Worm (Caenorhabditis elegans) whole organism, L4 larva: ENCODE measurements around the gene F46F5.15.

ENCODE experiments used
- F10B5.3 ChIP-seq: sonication (generic microtip); optimal IDR thresholded peaks from 2 replicates; lab custom pipeline; 2016; ENCODE audit warnings: mild to moderate bottlenecking, missing genetic modification characterization, missing compliant biosample characterization
- F26F4.8 ChIP-seq: fragments of 200-800 bp; sonication (Bioruptor generic); conservative IDR thresholded peaks from 2 replicates; pipeline ENCODE4 v1.3.6; 2022; ENCODE audit warnings: missing genetic modification characterization, missing compliant biosample characterization
- F44E2.7 ChIP-seq: fragments of 200-800 bp; sonication (Bioruptor generic); IDR thresholded peaks from 2 replicates; pipeline ENCODE4 v2.1.2; 2022; ENCODE audit warnings: missing genetic modification characterization, missing compliant biosample characterization
- F49E8.2 ChIP-seq: sonication (generic microtip); optimal IDR thresholded peaks from 2 replicates; lab custom pipeline; 2016; ENCODE audit warnings: missing compliant biosample characterization, mild to moderate bottlenecking, missing genetic modification characterization, borderline replicate concordance
- R02D3.7 ChIP-seq: fragments of 150-350 bp; sonication (generic microtip); optimal IDR thresholded peaks from 3 replicates; lab custom pipeline; 2014; ENCODE audit warnings: missing biosample characterization, missing genetic modification characterization
- Y105C5A.15 ChIP-seq: fragments of 200-800 bp; sonication (Bioruptor generic); IDR thresholded peaks from 2 replicates; pipeline ENCODE4 v1.3.6; 2022; ENCODE audit warnings: missing genetic modification characterization, missing compliant biosample characterization
- Y5F2A.4 ChIP-seq: fragments of 200-800 bp; sonication (Bioruptor generic); optimal IDR thresholded peaks from 2 replicates; lab custom pipeline; 2018; ENCODE audit warnings: mild to moderate bottlenecking, missing genetic modification characterization, missing compliant biosample characterization
- Y75B8A.6 ChIP-seq: fragments of 200-800 bp; sonication (Bioruptor generic); IDR thresholded peaks from 2 replicates; pipeline ENCODE4 v1.3.6; 2022; ENCODE audit warnings: missing genetic modification reagents, missing genetic modification characterization, missing compliant biosample characterization
- attf-4 ChIP-seq: sonication (generic microtip); optimal IDR thresholded peaks from 3 replicates; lab custom pipeline; 2017; ENCODE audit warnings: missing biosample characterization, missing genetic modification characterization
- daf-16 ChIP-seq, 3 experiments: sonication (generic microtip); optimal IDR thresholded peaks; 2 replicates each; lab custom pipeline; 2016 to 2017; ENCODE audit warnings: missing genetic modification characterization in 3 of 3, missing genetic modification reagents in 3 of 3, mild to moderate bottlenecking in 2 of 3, missing compliant biosample characterization in 2 of 3, missing biosample characterization in 1 of 3, moderate library complexity in 1 of 3
- daf-19 ChIP-seq: fragments of 200-800 bp; sonication (Bioruptor generic); conservative IDR thresholded peaks from 2 replicates; pipeline ENCODE4 v1.3.6; 2022; ENCODE audit warnings: missing genetic modification characterization, missing compliant biosample characterization
- daf-8 ChIP-seq: fragments of 200-800 bp; sonication (Bioruptor generic); IDR thresholded peaks from 2 replicates; pipeline ENCODE4 v1.3.6; 2022; ENCODE audit warnings: missing genetic modification characterization, missing compliant biosample characterization
- dmd-6 ChIP-seq: fragments of 200-800 bp; sonication (Bioruptor generic); IDR thresholded peaks from 2 replicates; pipeline ENCODE4 v1.3.6; 2022; ENCODE audit warnings: missing genetic modification reagents, missing genetic modification characterization, missing compliant biosample characterization
- egl-27 ChIP-seq: sonication (generic microtip); optimal IDR thresholded peaks from 3 replicates; lab custom pipeline; 2017; ENCODE audit warnings: missing biosample characterization, missing genetic modification reagents, missing genetic modification characterization
- fos-1 ChIP-seq: fragments of 150-350 bp; optimal IDR thresholded peaks from 2 replicates; lab custom pipeline; 2014; ENCODE audit warnings: missing biosample characterization, missing genetic modification characterization
- gei-8 ChIP-seq: fragments of 200-800 bp; sonication (Bioruptor generic); optimal IDR thresholded peaks from 2 replicates; lab custom pipeline; 2018; ENCODE audit warnings: mild to moderate bottlenecking, missing genetic modification characterization, missing compliant biosample characterization
- hlh-11 ChIP-seq: fragments of 200-800 bp; sonication (Bioruptor generic); optimal IDR thresholded peaks from 2 replicates; lab custom pipeline; 2018; ENCODE audit warnings: mild to moderate bottlenecking, missing genetic modification characterization, missing compliant biosample characterization
- hlh-30 ChIP-seq: sonication (generic microtip); optimal IDR thresholded peaks from 2 replicates; lab custom pipeline; 2017; ENCODE audit warnings: antibody characterized with exemption, mild to moderate bottlenecking, missing genetic modification characterization, missing compliant biosample characterization; ENCODE audit not compliant: insufficient read depth
- jun-1 ChIP-seq: fragments of 150-350 bp; optimal IDR thresholded peaks from 2 replicates; lab custom pipeline; 2014; ENCODE audit warnings: missing biosample characterization, missing genetic modification reagents, missing genetic modification characterization
- lin-1 ChIP-seq: fragments of 200-800 bp; sonication (Bioruptor generic); IDR thresholded peaks from 2 replicates; pipeline ENCODE4 v1.3.6; 2022; ENCODE audit warnings: missing genetic modification reagents, missing genetic modification characterization, missing compliant biosample characterization
- lin-29 ChIP-seq: fragments of 200-800 bp; sonication (Bioruptor generic); IDR thresholded peaks from 2 replicates; pipeline ENCODE4 v1.3.6; 2022; ENCODE audit warnings: missing genetic modification reagents, missing genetic modification characterization, missing compliant biosample characterization
- lin-38 ChIP-seq: fragments of 200-800 bp; sonication (Bioruptor generic); IDR thresholded peaks from 2 replicates; pipeline ENCODE4 v1.3.6; 2022; ENCODE audit warnings: missing genetic modification reagents, missing genetic modification characterization, missing compliant biosample characterization
- lin-39 ChIP-seq: fragments of 150-350 bp; optimal IDR thresholded peaks from 2 replicates; lab custom pipeline; 2014; ENCODE audit warnings: missing biosample characterization, missing genetic modification reagents, missing genetic modification characterization
- lsy-2 ChIP-seq, 2 experiments: fragments of 150-350 bp in 1 of 2; sonication (generic microtip) in 1 of 2; optimal IDR thresholded peaks; 2 replicates each; lab custom pipeline; 2014 to 2017; ENCODE audit warnings: missing biosample characterization in 2 of 2, missing genetic modification characterization in 2 of 2
- madf-9 ChIP-seq: fragments of 200-800 bp; sonication (Bioruptor generic); conservative IDR thresholded peaks from 2 replicates; pipeline ENCODE4 v1.3.6; 2022; ENCODE audit warnings: missing genetic modification reagents, missing genetic modification characterization, missing compliant biosample characterization
- mdl-1 ChIP-seq, 2 experiments: fragments of 150-350 bp in 1 of 2; sonication (generic microtip) in 1 of 2; optimal IDR thresholded peaks; 2 replicates each; lab custom pipeline; 2014 to 2017; ENCODE audit warnings: missing biosample characterization in 2 of 2, missing genetic modification characterization in 2 of 2
- mep-1 ChIP-seq: fragments of 150-350 bp; sonication (generic microtip); optimal IDR thresholded peaks from 3 replicates; lab custom pipeline; 2014; ENCODE audit warnings: missing biosample characterization, missing genetic modification characterization
- mes-2 ChIP-seq: sonication (generic microtip); optimal IDR thresholded peaks from 2 replicates; lab custom pipeline; 2016; ENCODE audit warnings: missing genotype, mild to moderate bottlenecking, missing genetic modification characterization, missing compliant biosample characterization; ENCODE audit not compliant: poor library complexity, severe bottlenecking
- mxl-2 ChIP-seq: fragments of 200-800 bp; sonication (Bioruptor generic); conservative IDR thresholded peaks from 2 replicates; pipeline ENCODE4 v1.3.6; 2022; ENCODE audit warnings: missing genetic modification reagents, missing genetic modification characterization, missing compliant biosample characterization
- mxl-3 ChIP-seq: fragments of 200-800 bp; sonication (Bioruptor generic); optimal IDR thresholded peaks from 2 replicates; lab custom pipeline; 2018; ENCODE audit warnings: mild to moderate bottlenecking, missing genetic modification characterization, missing compliant biosample characterization
- nhr-111 ChIP-seq: fragments of 200-800 bp; sonication (Bioruptor generic); optimal IDR thresholded peaks from 2 replicates; lab custom pipeline; 2018; ENCODE audit warnings: mild to moderate bottlenecking, missing genetic modification characterization, missing compliant biosample characterization
- nhr-237 ChIP-seq: sonication (generic microtip); optimal IDR thresholded peaks from 2 replicates; lab custom pipeline; 2017; ENCODE audit warnings: missing biosample characterization, missing genetic modification characterization
- nhr-28 ChIP-seq: fragments of 150-350 bp; optimal IDR thresholded peaks from 2 replicates; lab custom pipeline; 2014; ENCODE audit warnings: missing biosample characterization, missing genetic modification characterization
- nhr-41 ChIP-seq: fragments of 200-800 bp; sonication (Bioruptor generic); IDR thresholded peaks from 2 replicates; pipeline ENCODE4 v1.3.6; 2022; ENCODE audit warnings: missing genetic modification reagents, missing genetic modification characterization, missing compliant biosample characterization
- nhr-6 ChIP-seq: fragments of 150-350 bp; optimal IDR thresholded peaks from 2 replicates; lab custom pipeline; 2014; ENCODE audit warnings: missing biosample characterization, missing genetic modification characterization
- nhr-76 ChIP-seq: fragments of 150-350 bp; optimal IDR thresholded peaks from 2 replicates; lab custom pipeline; 2014; ENCODE audit warnings: missing biosample characterization, missing genetic modification characterization
- pha-4 ChIP-seq, 2 experiments: fragments of 150-350 bp in 1 of 2; fragments of 200-800 bp in 1 of 2; sonication (Bioruptor generic) in 1 of 2; IDR thresholded peaks in 1 of 2; optimal IDR thresholded peaks in 1 of 2; 2 replicates each; pipeline versions ENCODE4 v1.3.6 to Lab custom; 2014 to 2022; ENCODE audit warnings: missing genetic modification characterization in 2 of 2, missing genetic modification reagents in 2 of 2, missing biosample characterization in 1 of 2, missing compliant biosample characterization in 1 of 2
- php-3 ChIP-seq: fragments of 200-800 bp; sonication (Bioruptor generic); IDR thresholded peaks from 2 replicates; pipeline ENCODE4 v1.3.6; 2022; ENCODE audit warnings: missing genetic modification reagents, missing genetic modification characterization, missing compliant biosample characterization
- pqm-1 ChIP-seq: sonication (generic microtip); optimal IDR thresholded peaks from 2 replicates; lab custom pipeline; 2017; ENCODE audit warnings: missing biosample characterization, missing genetic modification characterization
- set-16 ChIP-seq: fragments of 200-800 bp; sonication (Bioruptor generic); IDR thresholded peaks from 2 replicates; pipeline ENCODE4 v1.3.6; 2022; ENCODE audit warnings: missing genetic modification reagents, missing genetic modification characterization, missing compliant biosample characterization
- skn-1 ChIP-seq: fragments of 150-350 bp; optimal IDR thresholded peaks from 2 replicates; lab custom pipeline; 2014; ENCODE audit warnings: missing biosample characterization, missing genetic modification characterization
- spr-1 ChIP-seq: sonication (generic microtip); optimal IDR thresholded peaks from 2 replicates; lab custom pipeline; 2016; ENCODE audit warnings: mild to moderate bottlenecking, missing genetic modification characterization, missing compliant biosample characterization
- unc-39 ChIP-seq: sonication (generic microtip); optimal IDR thresholded peaks from 2 replicates; lab custom pipeline; 2017; ENCODE audit warnings: missing biosample characterization, missing genetic modification characterization
- unc-62 ChIP-seq, 3 experiments: fragments of 150-350 bp in 1 of 3; sonication (generic microtip); optimal IDR thresholded peaks in 2 of 3; peaks in 1 of 3; 1 replicate in 1 of 3; 2 replicates in 2 of 3; lab custom pipeline; 2014 to 2017; ENCODE audit warnings: missing biosample characterization in 3 of 3, missing genetic modification characterization in 3 of 3, missing genetic modification reagents in 3 of 3, missing genotype in 1 of 3
- vab-7 ChIP-seq: fragments of 200-800 bp; sonication (Bioruptor generic); IDR thresholded peaks from 2 replicates; pipeline ENCODE4 v1.3.6; 2022; ENCODE audit warnings: missing genetic modification reagents, missing genetic modification characterization, missing compliant biosample characterization
- zag-1 ChIP-seq: fragments of 150-350 bp; optimal IDR thresholded peaks from 2 replicates; lab custom pipeline; 2014; ENCODE audit warnings: missing biosample characterization, missing genetic modification characterization
- zip-11 ChIP-seq: fragments of 200-800 bp; sonication (Bioruptor generic); IDR thresholded peaks from 2 replicates; pipeline ENCODE4 v1.3.6; 2022; ENCODE audit warnings: missing genetic modification characterization, missing compliant biosample characterization
- ztf-7 ChIP-seq: fragments of 150-350 bp; optimal IDR thresholded peaks from 2 replicates; lab custom pipeline; 2014; ENCODE audit warnings: missing biosample characterization, missing genetic modification characterization

Gene F46F5.15

ce11 chrII:760276-760675 lies 28.0 kb upstream of the F46F5.15 start:
- TF ChIP-seq unc-62 (GFP tag; optimal IDR thresholded peaks at IDR 0.05 in 1 of 2; lab: Kevin White, UChicago) (no peak), unc-62 (tag; optimal IDR thresholded peaks at IDR 0.05; lab: Kevin White, UChicago) (no peak), pqm-1 (tag; lab: Kevin White, UChicago) (peak; percentile 52), php-3 (peak; percentile 76), attf-4 (tag; lab: Kevin White, UChicago) (no peak), nhr-28 (tag; lab: Kevin White, UChicago) (no peak), hlh-11 (tag; lab: Kevin White, UChicago) (no peak)

ce11 chrII:762942-763341 lies 25.3 kb upstream of the F46F5.15 start:
- TF ChIP-seq Y75B8A.6 (no peak), mxl-3 (GFP tag; lab: Kevin White, UChicago) (no peak), hlh-11 (tag; lab: Kevin White, UChicago) (peak; percentile 37), gei-8 (no peak), lin-29 (GFP tag; lab: Robert Waterston, UW) (no peak), lin-38 (GFP tag; lab: Robert Waterston, UW) (no peak), mep-1 (tag; lab: Kevin White, UChicago) (peak; percentile 9), nhr-6 (tag; lab: Kevin White, UChicago) (no peak), Y105C5A.15 (no peak), egl-27 (no peak), nhr-237 (tag; lab: Kevin White, UChicago) (no peak), nhr-28 (tag; lab: Kevin White, UChicago) (no peak), daf-19 (GFP tag; lab: Robert Waterston, UW) (no peak), F10B5.3 (tag; lab: Kevin White, UChicago) (no peak), nhr-41 (GFP tag; lab: Robert Waterston, UW) (no peak), zag-1 (tag; lab: Kevin White, UChicago) (no peak), unc-62 (GFP tag; optimal IDR thresholded peaks at IDR 0.05 in 1 of 2; lab: Kevin White, UChicago) (no peak), unc-62 (tag; optimal IDR thresholded peaks at IDR 0.05; lab: Kevin White, UChicago) (no peak), madf-9 (GFP tag; lab: Robert Waterston, UW) (no peak), F49E8.2 (no peak), dmd-6 (peak; percentile 29; the same call in 1 of the 2 replicates), lin-1 (GFP tag; lab: Robert Waterston, UW) (no peak), ztf-7 (tag; lab: Kevin White, UChicago) (no peak), hlh-30 (tag; lab: Kevin White, UChicago) (peak; percentile 50), php-3 (peak; percentile 72), set-16 (no peak), zip-11 (no peak), mdl-1 (tag; optimal IDR thresholded peaks at IDR 0.05; lab: Kevin White, UChicago) (peak in 1 of 2 experiments; percentile 21), spr-1 (tag; lab: Kevin White, UChicago) (no peak), fos-1 (no peak), nhr-111 (GFP tag; lab: Kevin White, UChicago) (no peak), skn-1 (tag; lab: Kevin White, UChicago) (no peak), mxl-2 (GFP tag; lab: Robert Waterston, UW) (no peak), lsy-2 (tag; optimal IDR thresholded peaks at IDR 0.05; lab: Kevin White, UChicago) (peak in 1 of 2 experiments; percentile 40), Y5F2A.4 (no peak), lin-39 (no peak), daf-8 (GFP tag; lab: Robert Waterston, UW) (no peak), nhr-76 (tag; lab: Kevin White, UChicago) (no peak), R02D3.7 (tag; lab: Kevin White, UChicago) (no peak), vab-7 (GFP tag; lab: Robert Waterston, UW) (no peak), unc-39 (no peak), F26F4.8 (GFP tag; lab: Robert Waterston, UW) (no peak), mes-2 (tag; lab: Kevin White, UChicago) (no peak), jun-1 (tag; lab: Kevin White, UChicago) (no peak), daf-16 (GFP tag; optimal IDR thresholded peaks at IDR 0.05; lab: Kevin White, UChicago) (no peak), daf-16 (tag; optimal IDR thresholded peaks at IDR 0.05; lab: Kevin White, UChicago) (peak; percentile 57), pha-4 (GFP tag; IDR thresholded peaks at IDR 0.05; lab: Robert Waterston, UW) (no peak), pha-4 (tag; optimal IDR thresholded peaks at IDR 0.05; lab: Kevin White, UChicago) (no peak), F44E2.7 (no peak)
